Worm (Caenorhabditis elegans) whole organism, early embryonic: ENCODE data around the gene hrpa-2.

Experiments
- B0310.2 ChIP-seq: sonication (generic microtip); optimal IDR thresholded peaks from 2 replicates; lab custom pipeline; 2016; ENCODE audit warnings: mild to moderate bottlenecking, missing genetic modification characterization, missing compliant biosample characterization
- aly-1 ChIP-seq: sonication (generic microtip); optimal IDR thresholded peaks from 2 replicates; lab custom pipeline; 2016; ENCODE audit warnings: missing genetic modification characterization, missing compliant biosample characterization
- ama-1 ChIP-seq: fragments of 150-350 bp; optimal IDR thresholded peaks from 2 replicates; lab custom pipeline; 2014
- ceh-36 ChIP-seq: sonication (generic microtip); optimal IDR thresholded peaks from 2 replicates; lab custom pipeline; 2016; ENCODE audit warnings: missing genetic modification characterization, inconsistent platforms, missing compliant biosample characterization
- ets-7 ChIP-seq: sonication (generic microtip); optimal IDR thresholded peaks from 2 replicates; lab custom pipeline; 2016; ENCODE audit warnings: missing genotype, missing genetic modification characterization, missing compliant biosample characterization
- flt-1 ChIP-seq: fragments of 200-800 bp; sonication (Bioruptor generic); IDR thresholded peaks from 2 replicates; pipeline ENCODE4 v1.3.6; 2022; ENCODE audit warnings: missing genetic modification characterization, missing compliant biosample characterization
- hmbx-1 ChIP-seq: sonication (generic microtip); optimal IDR thresholded peaks from 2 replicates; lab custom pipeline; 2016; ENCODE audit warnings: mild to moderate bottlenecking, missing genetic modification characterization, missing compliant biosample characterization
- hmg-4 ChIP-seq: fragments of 200-800 bp; sonication (Bioruptor generic); optimal IDR thresholded peaks from 2 replicates; lab custom pipeline; 2018; ENCODE audit warnings: mild to moderate bottlenecking, missing genetic modification characterization, missing compliant biosample characterization
- hnd-1 ChIP-seq: sonication (generic microtip); optimal IDR thresholded peaks from 2 replicates; lab custom pipeline; 2016; ENCODE audit warnings: missing genetic modification characterization, missing compliant biosample characterization
- scrt-1 ChIP-seq: fragments of 200-800 bp; sonication (Bioruptor generic); IDR thresholded peaks from 2 replicates; pipeline ENCODE4 v1.3.6; 2022; ENCODE audit warnings: missing genetic modification characterization, missing compliant biosample characterization
- tbx-37 ChIP-seq: fragments of 200-800 bp; sonication (Bioruptor generic); conservative IDR thresholded peaks from 2 replicates; pipeline ENCODE4 v1.3.6; 2022; ENCODE audit warnings: missing genetic modification reagents, missing genetic modification characterization, missing compliant biosample characterization
- tra-4 ChIP-seq: sonication (generic microtip); optimal IDR thresholded peaks from 2 replicates; lab custom pipeline; 2017; ENCODE audit warnings: missing genetic modification characterization, missing compliant biosample characterization

- TF ChIP-seq ama-1 (lab: Kevin White, UChicago) (no peak), hmg-4 (GFP tag; lab: Kevin White, UChicago) (no peak), flt-1 (no peak), hnd-1 (no peak), B0310.2 (tag; lab: Kevin White, UChicago) (no peak), ets-7 (no peak), hmbx-1 (tag; lab: Kevin White, UChicago) (no peak), ceh-36 (tag; lab: Kevin White, UChicago) (no peak), tra-4 (no peak), aly-1 (tag; lab: Kevin White, UChicago) (no peak), tbx-37 (no peak), scrt-1 (no peak)
These were observed 7.3 kb upstream of the hrpa-2 start for ce11 chrX:5208831-5209230.
